Worm (Caenorhabditis elegans) whole organism, late embryonic: Measurements from ENCODE around the gene F46G11.4.
A peak's percentile ranks its signal among the peaks of the same experiment; 100 is the strongest.

ENCODE experiments used
- C08G9.2 ChIP-seq: sonication (generic microtip); optimal IDR thresholded peaks from 2 replicates; lab custom pipeline; 2016; ENCODE audit warnings: mild to moderate bottlenecking, missing genetic modification characterization, moderate library complexity, missing compliant biosample characterization
- K02D7.2 ChIP-seq: sonication (generic microtip); optimal IDR thresholded peaks from 2 replicates; lab custom pipeline; 2017; ENCODE audit warnings: mild to moderate bottlenecking, missing genetic modification characterization, missing compliant biosample characterization
- K09A11.1 ChIP-seq: sonication (generic microtip); optimal IDR thresholded peaks from 2 replicates; lab custom pipeline; 2017; ENCODE audit warnings: antibody characterized with exemption, mild to moderate bottlenecking, missing genetic modification characterization, missing compliant biosample characterization; ENCODE audit not compliant: insufficient read depth
- T23F11.4 ChIP-seq: fragments of 200-800 bp; sonication (Bioruptor generic); optimal IDR thresholded peaks from 2 replicates; lab custom pipeline; 2018; ENCODE audit warnings: mild to moderate bottlenecking, missing genetic modification characterization, missing compliant biosample characterization
- ahr-1 ChIP-seq: sonication (generic microtip); optimal IDR thresholded peaks from 2 replicates; lab custom pipeline; 2016; ENCODE audit warnings: missing genetic modification characterization, missing compliant biosample characterization
- ama-1 ChIP-seq: fragments of 150-350 bp; optimal IDR thresholded peaks from 2 replicates; lab custom pipeline; 2014
- ceh-14 ChIP-seq: sonication (generic microtip); optimal IDR thresholded peaks from 2 replicates; lab custom pipeline; 2016; ENCODE audit warnings: missing genotype, missing genetic modification characterization, missing compliant biosample characterization
- ceh-18 ChIP-seq: sonication (generic microtip); optimal IDR thresholded peaks from 2 replicates; lab custom pipeline; 2016; ENCODE audit warnings: missing genetic modification characterization, missing compliant biosample characterization
- ceh-2 ChIP-seq: sonication (generic microtip); optimal IDR thresholded peaks from 2 replicates; lab custom pipeline; 2016; ENCODE audit warnings: missing genotype, missing genetic modification characterization, missing compliant biosample characterization
- ceh-22 ChIP-seq: sonication (generic microtip); optimal IDR thresholded peaks from 2 replicates; lab custom pipeline; 2017; ENCODE audit warnings: missing biosample characterization, missing genetic modification characterization
- ceh-30 ChIP-seq: fragments of 150-350 bp; optimal IDR thresholded peaks from 2 replicates; lab custom pipeline; 2014; ENCODE audit warnings: missing biosample characterization, missing genetic modification characterization
- ceh-31 ChIP-seq: sonication (generic microtip); optimal IDR thresholded peaks from 2 replicates; lab custom pipeline; 2016; ENCODE audit warnings: missing genetic modification characterization, missing compliant biosample characterization
- ceh-34 ChIP-seq: sonication (generic microtip); optimal IDR thresholded peaks from 2 replicates; lab custom pipeline; 2016; ENCODE audit warnings: mild to moderate bottlenecking, missing genetic modification characterization, missing compliant biosample characterization
- ceh-48 ChIP-seq: sonication (generic microtip); optimal IDR thresholded peaks from 2 replicates; lab custom pipeline; 2016; ENCODE audit warnings: missing genetic modification characterization, inconsistent platforms, missing compliant biosample characterization
- ceh-9 ChIP-seq: sonication (generic microtip); optimal IDR thresholded peaks from 2 replicates; lab custom pipeline; 2016; ENCODE audit warnings: mild to moderate bottlenecking, missing genetic modification characterization, inconsistent platforms, missing compliant biosample characterization
- dmd-4 ChIP-seq: sonication (generic microtip); optimal IDR thresholded peaks from 2 replicates; lab custom pipeline; 2016; ENCODE audit warnings: borderline replicate concordance, missing genetic modification characterization, missing compliant biosample characterization
- dve-1 ChIP-seq: sonication (generic microtip); optimal IDR thresholded peaks from 2 replicates; lab custom pipeline; 2017; ENCODE audit warnings: antibody characterized with exemption, mild to moderate bottlenecking, missing genetic modification characterization, missing compliant biosample characterization
- elt-2 ChIP-seq: sonication (generic microtip); optimal IDR thresholded peaks from 2 replicates; lab custom pipeline; 2016; ENCODE audit warnings: missing genetic modification reagents, missing genetic modification characterization, missing compliant biosample characterization
- elt-4 ChIP-seq: sonication (generic microtip); optimal IDR thresholded peaks from 2 replicates; lab custom pipeline; 2016; ENCODE audit warnings: missing genetic modification characterization, missing compliant biosample characterization
- ets-4 ChIP-seq: sonication (generic microtip); optimal IDR thresholded peaks from 2 replicates; lab custom pipeline; 2016; ENCODE audit warnings: missing genetic modification characterization, missing compliant biosample characterization
- fax-1 ChIP-seq: sonication (generic microtip); optimal IDR thresholded peaks from 2 replicates; lab custom pipeline; 2016; ENCODE audit warnings: missing genotype, missing genetic modification characterization, missing compliant biosample characterization
- fkh-6 ChIP-seq: sonication (generic microtip); optimal IDR thresholded peaks from 2 replicates; lab custom pipeline; 2016; ENCODE audit warnings: missing genetic modification characterization, missing compliant biosample characterization
- hlh-13 ChIP-seq: fragments of 200-800 bp; sonication (Bioruptor generic); optimal IDR thresholded peaks from 2 replicates; lab custom pipeline; 2018; ENCODE audit warnings: mild to moderate bottlenecking, missing genetic modification characterization, missing compliant biosample characterization
- hlh-15 ChIP-seq: sonication (generic microtip); optimal IDR thresholded peaks from 2 replicates; lab custom pipeline; 2016; ENCODE audit warnings: missing genetic modification characterization, missing compliant biosample characterization
- hlh-6 ChIP-seq: sonication (generic microtip); optimal IDR thresholded peaks from 2 replicates; lab custom pipeline; 2016; ENCODE audit warnings: missing genotype, missing genetic modification characterization, missing compliant biosample characterization
- hlh-8 ChIP-seq: sonication (generic microtip); optimal IDR thresholded peaks from 2 replicates; lab custom pipeline; 2016; ENCODE audit warnings: missing genotype, missing genetic modification characterization, missing compliant biosample characterization
- lin-11 ChIP-seq: fragments of 200-800 bp; sonication (Bioruptor generic); optimal IDR thresholded peaks from 2 replicates; lab custom pipeline; 2018; ENCODE audit warnings: mild to moderate bottlenecking, missing genetic modification characterization, missing compliant biosample characterization
- madf-2 ChIP-seq: sonication (generic microtip); optimal IDR thresholded peaks from 2 replicates; lab custom pipeline; 2017; ENCODE audit warnings: missing genetic modification characterization, missing compliant biosample characterization
- mec-3 ChIP-seq: sonication (generic microtip); optimal IDR thresholded peaks from 2 replicates; lab custom pipeline; 2016; ENCODE audit warnings: borderline replicate concordance, missing genetic modification characterization, missing compliant biosample characterization
- nfya-1 ChIP-seq: sonication (generic microtip); optimal IDR thresholded peaks from 2 replicates; lab custom pipeline; 2017; ENCODE audit warnings: missing genetic modification characterization, mild to moderate bottlenecking, missing compliant biosample characterization, antibody characterized with exemption, moderate library complexity
- npax-4 ChIP-seq: sonication (generic microtip); optimal IDR thresholded peaks from 2 replicates; lab custom pipeline; 2016; ENCODE audit warnings: missing genetic modification characterization, missing compliant biosample characterization
- odd-2 ChIP-seq: sonication (generic microtip); optimal IDR thresholded peaks from 2 replicates; lab custom pipeline; 2017; ENCODE audit warnings: antibody characterized with exemption, mild to moderate bottlenecking, missing genetic modification characterization, missing compliant biosample characterization
- pax-1 ChIP-seq: fragments of 150-350 bp; optimal IDR thresholded peaks from 2 replicates; lab custom pipeline; 2014; ENCODE audit warnings: missing biosample characterization, missing genetic modification characterization
- pros-1 ChIP-seq: fragments of 150-350 bp; optimal IDR thresholded peaks from 2 replicates; lab custom pipeline; 2014; ENCODE audit warnings: missing biosample characterization, missing genetic modification reagents, missing genetic modification characterization
- ref-2 ChIP-seq: sonication (generic microtip); optimal IDR thresholded peaks from 2 replicates; lab custom pipeline; 2016; ENCODE audit warnings: missing genetic modification characterization, missing compliant biosample characterization
- rnt-1 ChIP-seq: sonication (generic microtip); optimal IDR thresholded peaks from 2 replicates; lab custom pipeline; 2016; ENCODE audit warnings: missing genetic modification characterization, missing compliant biosample characterization
- sdc-2 ChIP-seq: sonication (generic microtip); optimal IDR thresholded peaks from 2 replicates; lab custom pipeline; 2016; ENCODE audit warnings: missing genotype, missing genetic modification characterization, missing compliant biosample characterization
- sox-4 ChIP-seq: sonication (generic microtip); optimal IDR thresholded peaks from 2 replicates; lab custom pipeline; 2017; ENCODE audit warnings: mild to moderate bottlenecking, missing genetic modification characterization, inconsistent platforms, missing compliant biosample characterization
- syd-9 ChIP-seq: sonication (generic microtip); optimal IDR thresholded peaks from 2 replicates; lab custom pipeline; 2016; ENCODE audit warnings: mild to moderate bottlenecking, missing genetic modification characterization, moderate library complexity, missing compliant biosample characterization
- tbx-2 ChIP-seq: sonication (generic microtip); optimal IDR thresholded peaks from 2 replicates; lab custom pipeline; 2016; ENCODE audit warnings: missing genetic modification characterization, missing compliant biosample characterization
- tbx-7 ChIP-seq: sonication (generic microtip); optimal IDR thresholded peaks from 2 replicates; lab custom pipeline; 2016; ENCODE audit warnings: missing genotype, missing genetic modification characterization, missing compliant biosample characterization
- unc-3 ChIP-seq, 2 experiments: fragments of 200-800 bp in 1 of 2; sonication (Bioruptor generic) in 1 of 2; sonication (generic microtip) in 1 of 2; conservative IDR thresholded peaks in 1 of 2; optimal IDR thresholded peaks in 1 of 2; 2 replicates each; pipeline versions ENCODE4 v1.3.6 to Lab custom; 2016 to 2022; ENCODE audit warnings: missing compliant biosample characterization in 2 of 2, missing genetic modification characterization in 2 of 2, missing genetic modification reagents in 1 of 2
- unc-42 ChIP-seq: sonication (generic microtip); optimal IDR thresholded peaks from 2 replicates; lab custom pipeline; 2016; ENCODE audit warnings: missing genotype, missing genetic modification characterization, missing compliant biosample characterization
- unc-86 ChIP-seq: sonication (generic microtip); optimal IDR thresholded peaks from 2 replicates; lab custom pipeline; 2016; ENCODE audit warnings: missing genetic modification characterization, missing compliant biosample characterization
- zip-5 ChIP-seq: sonication (generic microtip); optimal IDR thresholded peaks from 2 replicates; lab custom pipeline; 2016; ENCODE audit warnings: missing genetic modification characterization, missing compliant biosample characterization

F46G11.4 gene

DNA sequence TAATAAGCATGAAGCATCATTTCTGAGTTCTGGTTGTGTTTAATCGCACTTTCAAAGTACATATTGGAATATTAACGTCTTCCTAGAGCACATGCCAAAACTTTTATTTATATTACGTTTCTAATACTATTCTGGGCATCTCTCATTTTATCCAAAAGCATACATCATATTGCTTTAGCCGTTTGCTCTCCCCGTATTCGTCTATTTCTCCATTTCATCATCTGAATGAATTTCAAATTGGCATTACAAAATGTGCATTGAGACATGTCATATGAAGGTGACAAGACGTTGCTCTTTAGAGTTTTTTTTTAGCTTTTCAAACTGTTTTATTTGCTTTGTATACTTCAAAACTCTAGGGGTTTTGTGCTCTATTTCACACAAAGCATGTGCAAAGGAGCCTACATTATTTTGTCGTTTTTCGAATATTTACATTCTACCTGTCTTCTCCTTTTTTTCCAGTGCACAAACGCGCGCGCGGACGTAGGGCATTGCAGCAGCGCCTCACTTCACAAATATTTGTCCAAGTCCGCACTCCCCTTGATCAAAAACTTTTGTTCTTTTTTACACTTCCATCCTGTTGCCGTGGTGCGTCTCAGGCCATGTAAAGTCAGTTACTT is 25.9 kb downstream of the F46G11.4 start:
- TF ChIP-seq ahr-1 (tag; lab: Kevin White, UChicago): no peak

DNA sequence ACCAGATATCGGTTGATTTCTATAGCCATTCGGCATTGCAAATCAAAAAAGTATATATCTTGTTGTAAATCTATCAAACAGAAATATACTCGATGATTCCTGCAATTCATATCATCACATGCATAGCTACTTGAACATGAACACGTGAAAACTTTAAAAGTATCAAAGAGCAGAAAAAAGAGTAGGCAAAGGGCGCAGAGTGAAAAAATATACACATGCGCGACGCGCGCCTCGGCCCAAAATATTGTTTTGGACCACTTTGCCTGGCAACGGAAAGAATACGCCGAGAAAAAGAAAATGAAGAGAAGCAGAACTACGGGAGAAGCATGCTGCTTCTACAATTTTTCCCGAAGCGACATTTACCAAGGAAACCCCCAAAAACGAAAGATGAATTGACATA is 27.9 kb downstream of the F46G11.4 start, which contains the start of gene C54H2.4:
TSS of gene C54H2.4 (minus strand) at position 101 of the 400 bp plus-strand sequence.
- no peak for TF ChIP-seq ceh-9 (tag; lab: Kevin White, UChicago)
- TF ChIP-seq ceh-34 (tag; lab: Kevin White, UChicago): no peak
- no peak for TF ChIP-seq unc-42 (tag; lab: Kevin White, UChicago)
- TF ChIP-seq pax-1 (tag; lab: Kevin White, UChicago): no peak
- TF ChIP-seq unc-3 (GFP tag; conservative IDR thresholded peaks at IDR 0.05; lab: Robert Waterston, UW): no peak
- no peak for TF ChIP-seq unc-3 (tag; optimal IDR thresholded peaks at IDR 0.05; lab: Kevin White, UChicago)
- no peak for TF ChIP-seq ceh-14 (tag; lab: Kevin White, UChicago)
- TF ChIP-seq ceh-2: no peak
- no peak for TF ChIP-seq mec-3 (tag; lab: Kevin White, UChicago)
- no peak for TF ChIP-seq ets-4 (tag; lab: Kevin White, UChicago)
- TF ChIP-seq ceh-22 (tag; lab: Kevin White, UChicago): no peak
- TF ChIP-seq unc-86: no peak
- TF ChIP-seq ahr-1 (tag; lab: Kevin White, UChicago): no peak
- no peak for TF ChIP-seq K09A11.1 (tag; lab: Kevin White, UChicago)
- no peak for TF ChIP-seq zip-5 (tag; lab: Kevin White, UChicago)
- no peak for TF ChIP-seq elt-4 (tag; lab: Kevin White, UChicago)
- no peak for TF ChIP-seq odd-2 (tag; lab: Kevin White, UChicago)
- no peak for TF ChIP-seq C08G9.2 (tag; lab: Kevin White, UChicago)

DNA sequence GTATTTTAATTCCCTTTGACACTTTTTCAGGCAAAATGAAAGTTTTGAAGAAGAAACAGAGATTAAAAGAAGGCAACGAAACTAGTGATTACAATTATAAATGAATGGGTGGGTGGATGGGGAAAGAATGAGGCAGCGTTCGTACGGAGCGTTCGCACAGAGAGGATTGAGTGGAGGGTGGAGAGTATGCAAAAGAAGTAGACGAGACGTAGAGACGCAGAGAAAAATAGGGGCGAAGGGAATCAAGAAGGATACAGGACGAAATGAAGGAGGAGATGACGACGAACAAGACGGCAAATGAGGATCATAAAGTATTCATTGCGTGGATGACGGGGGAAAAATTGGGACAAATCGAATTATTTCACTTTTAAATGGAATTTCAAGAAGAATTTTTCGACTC is 33.9 kb downstream of the F46G11.4 start:
- TF ChIP-seq ref-2 (peak; percentile 68), hlh-6 (tag; lab: Kevin White, UChicago) (peak; percentile 29), sox-4 (tag; lab: Kevin White, UChicago) (peak; percentile 10), nfya-1 (tag; lab: Kevin White, UChicago) (peak; percentile 44), tbx-2 (tag; lab: Kevin White, UChicago) (peak; percentile 42), tbx-7 (tag; lab: Kevin White, UChicago) (no peak), unc-42 (tag; lab: Kevin White, UChicago) (peak; percentile 23), mec-3 (tag; lab: Kevin White, UChicago) (no peak), fax-1 (tag; lab: Kevin White, UChicago) (no peak), sdc-2 (tag; lab: Kevin White, UChicago) (peak; percentile 43), ceh-18 (tag; lab: Kevin White, UChicago) (peak; percentile 23), ceh-31 (peak; percentile 42)

ce11 chrX:5763904-5764303 is 34.7 kb downstream of the F46G11.4 start:
- TF ChIP-seq fax-1 (tag; lab: Kevin White, UChicago) (no peak), rnt-1 (tag; lab: Kevin White, UChicago) (no peak), dve-1 (peak; percentile 20), tbx-7 (tag; lab: Kevin White, UChicago) (no peak), odd-2 (tag; lab: Kevin White, UChicago) (no peak), ceh-2 (peak; percentile 24), madf-2 (no peak), ets-4 (tag; lab: Kevin White, UChicago) (no peak), syd-9 (tag; lab: Kevin White, UChicago) (peak; percentile 48), elt-2 (tag; lab: Kevin White, UChicago) (peak; percentile 27), fkh-6 (tag; lab: Kevin White, UChicago) (peak; percentile 45), lin-11 (no peak), ceh-30 (tag; lab: Kevin White, UChicago) (no peak), C08G9.2 (tag; lab: Kevin White, UChicago) (peak; percentile 48), ceh-48 (tag; lab: Kevin White, UChicago) (no peak), hlh-8 (tag; lab: Kevin White, UChicago) (no peak), ama-1 (lab: Kevin White, UChicago) (no peak), npax-4 (no peak), T23F11.4 (GFP tag; lab: Kevin White, UChicago) (no peak), dmd-4 (tag; lab: Kevin White, UChicago) (no peak), sox-4 (tag; lab: Kevin White, UChicago) (no peak), unc-86 (no peak), hlh-6 (tag; lab: Kevin White, UChicago) (no peak), pax-1 (tag; lab: Kevin White, UChicago) (no peak), K02D7.2 (no peak), hlh-15 (tag; lab: Kevin White, UChicago) (no peak), pros-1 (tag; lab: Kevin White, UChicago) (no peak), hlh-13 (no peak)
